Worm (Caenorhabditis elegans): ENCODE data around the gene zgpa-1.

zgpa-1 gene

DNA sequence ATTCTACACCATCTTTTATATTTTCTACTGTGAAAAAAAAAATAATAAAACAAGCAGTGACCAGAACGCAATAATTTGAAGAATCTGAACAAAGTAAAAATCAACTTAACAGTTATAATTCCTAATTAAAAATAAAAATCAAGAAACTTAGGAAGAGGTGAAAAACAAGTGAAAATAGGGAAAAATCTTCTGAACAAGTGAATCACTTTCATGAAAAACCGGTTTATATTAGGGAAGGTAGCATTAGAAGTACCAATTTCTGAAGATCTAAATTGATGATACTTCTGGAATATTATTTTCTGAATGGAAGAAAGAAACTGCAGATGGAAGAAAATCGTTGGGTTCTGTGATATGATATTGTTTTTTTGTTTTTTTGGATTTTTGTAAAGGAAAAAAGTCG is 23.9 kb upstream of the zgpa-1 start:
- no peak for TF ChIP-seq dmd-4 (tag; optimal IDR thresholded peaks at IDR 0.05; ENCODE audit: borderline replicate concordance)
- no peak for TF ChIP-seq K09A11.1 (tag; optimal IDR thresholded peaks at IDR 0.05; ENCODE audit: insufficient read depth)
- no peak for TF ChIP-seq F13H6.1 (tag; optimal IDR thresholded peaks at IDR 0.05)
- no peak for TF ChIP-seq dve-1 (tag; optimal IDR thresholded peaks at IDR 0.05)
- TF ChIP-seq ceh-48 (tag; optimal IDR thresholded peaks at IDR 0.05): no peak
- no peak for TF ChIP-seq lim-6 (tag; optimal IDR thresholded peaks at IDR 0.05)
- TF ChIP-seq elt-4 (tag; optimal IDR thresholded peaks at IDR 0.05): no peak
- TF ChIP-seq ceh-18 (tag; optimal IDR thresholded peaks at IDR 0.05): no peak
- no peak for TF ChIP-seq nhr-232 (tag; optimal IDR thresholded peaks at IDR 0.05)
- TF ChIP-seq tbx-7 (tag; optimal IDR thresholded peaks at IDR 0.05): no peak
- no peak for TF ChIP-seq pros-1 (tag; optimal IDR thresholded peaks at IDR 0.05)
- TF ChIP-seq pqm-1 (tag; optimal IDR thresholded peaks at IDR 0.05): no peak
- TF ChIP-seq ceh-2 (tag; optimal IDR thresholded peaks at IDR 0.05): no peak
- no peak for TF ChIP-seq ceh-30 (tag; optimal IDR thresholded peaks at IDR 0.05)

DNA sequence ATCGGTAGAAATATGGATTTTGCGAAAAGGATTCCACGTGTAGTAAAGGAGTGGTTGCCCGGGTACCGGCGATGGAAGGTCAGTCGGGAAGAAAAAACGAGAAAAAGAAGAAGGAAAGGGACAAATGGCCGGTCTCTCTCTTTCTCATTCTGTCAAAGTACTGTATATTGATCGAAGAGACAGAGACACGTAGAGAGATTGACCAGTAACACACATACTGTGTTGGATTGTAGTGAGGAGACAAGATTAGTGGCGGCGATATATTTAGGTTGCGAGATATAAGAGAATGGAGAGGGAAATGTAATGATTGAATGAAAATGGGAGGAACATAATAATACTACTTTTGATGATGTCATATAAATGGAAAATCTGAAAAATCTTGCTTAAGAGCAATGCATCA is 23.4 kb upstream of the zgpa-1 start:
- TF ChIP-seq hlh-15 (tag; optimal IDR thresholded peaks at IDR 0.05) (no peak), ceh-19 (GFP tag; optimal IDR thresholded peaks at IDR 0.05) (no peak)

DNA sequence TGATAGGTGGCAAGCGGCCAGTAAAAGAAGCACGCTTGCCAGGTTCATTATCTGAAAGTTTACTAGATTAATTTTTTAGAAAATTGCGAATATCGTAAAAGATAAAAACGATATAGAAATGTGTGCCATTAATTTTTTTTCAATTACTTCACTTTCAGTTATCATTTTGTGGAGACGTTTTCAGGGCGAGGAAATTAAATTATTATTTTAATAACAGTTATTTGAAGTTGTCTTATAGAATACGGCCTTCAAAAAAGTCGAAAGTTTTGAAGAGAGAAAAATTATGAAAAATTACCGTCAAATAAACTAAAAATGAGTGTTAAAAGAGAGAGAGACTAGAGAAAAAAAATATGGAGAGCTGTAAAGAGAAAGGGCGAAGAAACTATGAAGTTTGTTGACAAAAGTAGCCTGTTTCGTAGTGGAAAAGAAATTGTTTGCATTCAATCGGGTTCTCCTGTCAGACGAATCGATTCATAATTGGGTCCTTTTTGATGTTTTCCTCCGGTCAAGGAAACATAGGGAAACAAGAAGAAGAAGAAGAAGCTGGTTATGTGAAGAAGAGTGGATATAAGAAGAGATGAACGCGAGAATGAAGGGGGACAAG is 22.1 kb upstream of the zgpa-1 start, which contains the start of gene erp-44.2:
Gene erp-44.2 (minus strand): TSS at position 51 of the 604 bp plus-strand sequence.
- TF ChIP-seq F13H6.1 (tag; optimal IDR thresholded peaks at IDR 0.05): no peak
- TF ChIP-seq dve-1 (tag; optimal IDR thresholded peaks at IDR 0.05): no peak
- TF ChIP-seq tbx-2 (tag; optimal IDR thresholded peaks at IDR 0.05): no peak
- TF ChIP-seq sox-4 (tag; optimal IDR thresholded peaks at IDR 0.05): no peak
- TF ChIP-seq ceh-24 (tag; optimal IDR thresholded peaks at IDR 0.05): no peak
- TF ChIP-seq eyg-1 (tag; optimal IDR thresholded peaks at IDR 0.05): no peak

DNA sequence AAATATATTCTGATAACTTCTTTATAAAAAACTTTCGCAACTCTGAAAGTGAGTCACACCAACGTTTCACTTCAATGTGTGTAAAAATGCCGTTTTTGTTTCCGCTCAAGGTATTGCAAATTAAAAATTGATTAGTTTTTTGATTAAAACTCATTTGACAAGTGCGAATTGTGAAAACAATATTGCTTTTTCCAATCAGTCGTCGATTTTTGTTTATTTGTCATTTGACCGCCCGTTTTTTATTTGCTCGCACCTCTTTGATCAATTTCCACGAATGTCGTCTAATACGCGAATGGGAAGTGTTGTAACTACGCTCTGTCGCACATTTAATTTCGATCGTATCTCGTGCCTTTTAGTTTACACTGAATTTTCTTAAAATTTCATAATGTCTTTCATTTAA is 17.5 kb upstream of the zgpa-1 start, which contains the start of gene mvb-12:
Gene mvb-12 (plus strand): TSS at position 375 of the 400 bp plus-strand sequence.
- TF ChIP-seq unc-42 (tag; optimal IDR thresholded peaks at IDR 0.05) (no peak), hlh-30 (tag; optimal IDR thresholded peaks at IDR 0.05; ENCODE audit: insufficient read depth) (peak; percentile 29), zip-5 (tag; optimal IDR thresholded peaks at IDR 0.05) (no peak), ceh-14 (tag; optimal IDR thresholded peaks at IDR 0.05) (peak; percentile 40)

DNA sequence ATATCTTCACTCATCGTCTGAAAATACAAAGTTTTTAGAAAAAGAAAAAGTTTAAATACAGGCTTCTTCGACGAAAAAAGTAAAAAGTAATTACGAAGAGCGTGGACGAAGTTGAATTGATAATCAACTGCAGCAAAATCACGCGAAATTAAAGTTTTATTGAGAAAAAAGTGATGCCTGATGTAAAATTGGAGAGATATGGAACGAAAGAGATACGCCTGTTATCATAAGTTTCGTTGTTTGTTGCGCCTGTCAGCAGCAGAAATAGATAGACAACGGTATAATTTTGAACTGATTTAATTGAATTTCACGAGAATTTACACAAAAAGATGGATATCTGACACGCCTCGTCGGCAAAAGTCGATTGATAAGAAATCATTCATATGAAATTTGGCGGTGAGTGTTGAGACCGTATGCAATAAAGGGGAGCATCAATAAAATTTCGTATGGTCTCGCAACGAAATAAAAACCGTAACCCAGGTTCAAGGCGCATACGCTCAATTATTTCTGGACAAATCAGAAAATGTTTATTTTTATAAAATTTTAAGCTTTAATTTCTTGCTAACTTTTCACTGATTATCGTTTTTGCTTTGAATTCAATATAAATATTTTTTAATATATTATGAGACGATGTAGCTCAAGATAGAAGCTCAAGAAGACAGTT is 16.8 kb upstream of the zgpa-1 start, which contains the start of gene C06A6.4:
Gene C06A6.4 (minus strand): TSS at position 24 of the 664 bp plus-strand sequence.
- TF ChIP-seq ceh-48 (tag; optimal IDR thresholded peaks at IDR 0.05) (no peak), elt-2 (tag; optimal IDR thresholded peaks at IDR 0.05) (peak; percentile 2)

DNA sequence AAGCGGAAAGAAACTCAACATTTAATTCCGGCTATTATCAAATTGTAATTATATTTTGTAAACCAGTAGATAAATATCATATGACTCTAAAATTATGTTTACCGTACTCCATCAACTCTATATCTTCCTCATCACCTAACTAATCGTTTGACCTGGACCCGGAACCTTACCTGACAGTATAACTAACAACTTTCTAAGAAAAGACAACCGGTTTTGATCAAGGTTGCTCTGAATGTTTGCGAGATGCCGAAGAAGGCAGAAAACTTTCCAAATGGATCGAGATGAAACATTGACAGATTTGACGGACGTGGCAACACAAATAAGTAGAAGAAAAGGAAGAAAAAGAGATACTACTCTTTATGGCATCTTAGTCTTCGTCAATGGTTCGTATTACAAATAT is 12.0 kb upstream of the zgpa-1 start:
- TF ChIP-seq ztf-16 (tag; optimal IDR thresholded peaks at IDR 0.05): no peak
- TF ChIP-seq sox-4 (tag; optimal IDR thresholded peaks at IDR 0.05): no peak
- TF ChIP-seq ceh-9 (tag; optimal IDR thresholded peaks at IDR 0.05): no peak
- no peak for TF ChIP-seq ama-1 (optimal IDR thresholded peaks at IDR 0.05)
- TF ChIP-seq T23F11.4 (GFP tag; optimal IDR thresholded peaks at IDR 0.05): no peak
- no peak for TF ChIP-seq ceh-14 (tag; optimal IDR thresholded peaks at IDR 0.05)
- no peak for TF ChIP-seq rnt-1 (tag; optimal IDR thresholded peaks at IDR 0.05)
- TF ChIP-seq ceh-22 (tag; optimal IDR thresholded peaks at IDR 0.05): no peak
- no peak for TF ChIP-seq ahr-1 (tag; optimal IDR thresholded peaks at IDR 0.05)
- TF ChIP-seq odd-2 (tag; optimal IDR thresholded peaks at IDR 0.05): no peak
- no peak for TF ChIP-seq hlh-15 (tag; optimal IDR thresholded peaks at IDR 0.05)
- no peak for TF ChIP-seq ceh-30 (tag; optimal IDR thresholded peaks at IDR 0.05)
- TF ChIP-seq C38D4.7 (GFP tag; optimal IDR thresholded peaks at IDR 0.05): no peak
- TF ChIP-seq ceh-6 (GFP tag; optimal IDR thresholded peaks at IDR 0.05): no peak
- TF ChIP-seq unc-86 (tag; optimal IDR thresholded peaks at IDR 0.05): no peak
- TF ChIP-seq ceh-31 (tag; optimal IDR thresholded peaks at IDR 0.05): no peak
- TF ChIP-seq dve-1 (tag; optimal IDR thresholded peaks at IDR 0.05): no peak
- no peak for TF ChIP-seq fax-1 (tag; optimal IDR thresholded peaks at IDR 0.05)
- no peak for TF ChIP-seq ceh-18 (tag; optimal IDR thresholded peaks at IDR 0.05)

Measured in whole organism, late embryonic.